Fruit fly (Drosophila melanogaster): ENCODE results near the gene ND-MNLL.

DNA sequence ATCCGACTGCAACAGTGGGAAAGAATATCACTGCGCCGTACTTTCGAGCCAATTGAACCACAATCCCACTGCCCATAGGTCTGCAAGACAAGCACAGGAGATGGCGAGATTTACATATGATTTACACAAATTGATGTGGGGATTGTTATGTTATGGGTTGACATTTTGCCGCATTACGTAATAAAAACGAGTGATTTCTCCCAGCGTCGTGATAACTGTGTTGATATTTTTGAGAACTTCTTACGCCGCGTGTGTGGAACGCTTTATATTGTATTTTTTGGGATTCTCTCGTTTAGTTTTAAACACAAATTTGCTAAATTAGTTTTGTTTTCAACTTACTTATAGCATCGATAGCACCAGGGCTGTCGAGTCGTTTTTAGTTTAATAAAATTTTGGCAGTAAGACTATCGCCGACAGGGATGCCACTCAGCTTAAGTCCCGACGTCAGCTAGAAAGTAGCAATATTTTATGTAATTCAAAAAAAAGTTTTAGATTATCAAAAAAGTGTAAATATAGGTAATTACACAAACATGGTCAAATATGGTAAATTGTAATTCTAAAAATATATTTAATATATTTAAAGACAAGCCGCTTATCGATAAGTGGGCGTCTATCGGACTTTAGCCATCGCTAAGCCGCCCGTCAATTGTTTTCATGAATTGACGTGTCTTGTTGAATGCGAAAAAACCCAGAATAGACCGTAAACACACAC, at the start of gene ND-MNLL, which contains the start of the genes CG45089 and p115:
- peak; percentile 32 for TF ChIP-seq dsf (GFP tag; optimal IDR thresholded peaks at IDR 0.05; ENCODE audit: borderline replicate concordance)
- TF ChIP-seq Abd-B (GFP tag; optimal IDR thresholded peaks at IDR 0.05): no peak
- no peak for TF ChIP-seq tai (GFP tag; optimal IDR thresholded peaks at IDR 0.05)
- TF ChIP-seq Sp1 (GFP tag; optimal IDR thresholded peaks at IDR 0.05): peak; percentile 59
- no peak for TF ChIP-seq N (GFP tag; optimal IDR thresholded peaks at IDR 0.05)
- TF ChIP-seq Hr78 (GFP tag; optimal IDR thresholded peaks at IDR 0.05): no peak
- no peak for TF ChIP-seq Mio (GFP tag; optimal IDR thresholded peaks at IDR 0.05)
- TF ChIP-seq CrebA (GFP tag; optimal IDR thresholded peaks at IDR 0.05; ENCODE audit: borderline replicate concordance): no peak

All from whole organism, wandering third instar larva.